Fruit fly (Drosophila melanogaster): ENCODE measurements around the gene CG17270.

CG17270 gene

DNA sequence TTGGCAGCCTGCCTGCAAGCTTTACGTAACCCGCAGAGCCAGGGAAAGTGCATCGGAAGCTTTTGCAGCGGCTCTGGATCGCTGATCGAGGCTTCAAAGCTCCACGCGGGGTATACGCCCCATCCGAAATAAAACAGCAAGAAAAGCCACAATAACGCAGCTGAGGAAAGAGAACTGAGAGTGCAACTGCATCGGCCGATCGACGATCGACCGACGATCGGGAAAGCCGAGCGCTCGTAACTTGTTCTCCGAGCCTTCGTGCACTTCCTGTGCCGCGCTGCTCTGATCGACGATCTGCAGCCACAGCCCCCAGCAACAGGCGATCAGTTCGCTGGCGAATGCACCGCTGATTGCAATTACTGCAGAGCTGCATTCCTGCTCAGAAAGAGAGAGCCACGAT, 38.8 kb downstream of the CG17270 start (continued):
- TF ChIP-seq CG16779 (tag; optimal IDR thresholded peaks at IDR 0.05) (peak; percentile 76), Eip75B (GFP tag; optimal IDR thresholded peaks at IDR 0.05) (peak; percentile 61), eg (GFP tag; IDR thresholded peaks at IDR 0.05) (peak; percentile 79; the same call in 2 of the 3 replicates), Hr4 (GFP tag; optimal IDR thresholded peaks at IDR 0.05) (no peak), svp (GFP tag) (peak; percentile 91), CG34406 (GFP tag; optimal IDR thresholded peaks at IDR 0.05) (peak; percentile 49), Hr39 (GFP tag; optimal IDR thresholded peaks at IDR 0.05) (no peak), Lpt (GFP tag; optimal IDR thresholded peaks at IDR 0.05) (peak; percentile 66), CG10669 (GFP tag; optimal IDR thresholded peaks at IDR 0.05) (peak; percentile 44), Sox14 (GFP tag; optimal IDR thresholded peaks at IDR 0.05) (peak; percentile 20), CG3919 (GFP tag; optimal IDR thresholded peaks at IDR 0.05) (peak; percentile 78), Sox102F (GFP tag; optimal IDR thresholded peaks at IDR 0.05) (peak; percentile 72), spab (GFP tag; optimal IDR thresholded peaks at IDR 0.05) (peak; percentile 67), Ets96B (tag; optimal IDR thresholded peaks at IDR 0.05) (peak; percentile 47), CG31627 (GFP tag; optimal IDR thresholded peaks at IDR 0.05) (no peak), CG1621 (tag; optimal IDR thresholded peaks at IDR 0.05) (peak; percentile 62), achi (GFP tag; optimal IDR thresholded peaks at IDR 0.05) (peak; percentile 46), CG32006 (GFP tag; optimal IDR thresholded peaks at IDR 0.05) (peak; percentile 0), net (GFP tag; optimal IDR thresholded peaks at IDR 0.05) (peak; percentile 65)

dm6 chr3R:20779545-20779944, 39.2 kb downstream of the CG17270 start:
- TF ChIP-seq CG10631 (GFP tag; optimal IDR thresholded peaks at IDR 0.05) (no peak), CG15336 (GFP tag; IDR thresholded peaks at IDR 0.05) (no peak), Eip78C (GFP tag) (no peak), CG9139 (GFP tag; optimal IDR thresholded peaks at IDR 0.05) (no peak), Smox (GFP tag; optimal IDR thresholded peaks at IDR 0.05) (no peak), CG7368 (GFP tag; optimal IDR thresholded peaks at IDR 0.05) (no peak), dac (GFP tag; optimal IDR thresholded peaks at IDR 0.05) (no peak), fd85E (GFP tag; optimal IDR thresholded peaks at IDR 0.05) (no peak), eg (GFP tag; IDR thresholded peaks at IDR 0.05) (no peak), spab (GFP tag; optimal IDR thresholded peaks at IDR 0.05) (no peak), CG3919 (GFP tag; optimal IDR thresholded peaks at IDR 0.05) (no peak), CG11762 (GFP tag; optimal IDR thresholded peaks at IDR 0.05; ENCODE audit: insufficient read depth) (no peak), pdm3 (GFP tag; optimal IDR thresholded peaks at IDR 0.05) (no peak)

- TF ChIP-seq Eip78C (GFP tag) (peak; percentile 94), Ets96B (tag; optimal IDR thresholded peaks at IDR 0.05) (peak; percentile 95), eg (GFP tag; IDR thresholded peaks at IDR 0.05) (peak; percentile 98), Met (GFP tag; optimal IDR thresholded peaks at IDR 0.05) (peak; percentile 71), CG1621 (tag; optimal IDR thresholded peaks at IDR 0.05) (peak; percentile 94), CG8119 (GFP tag; IDR thresholded peaks at IDR 0.05) (peak; percentile 98), salr (GFP tag; optimal IDR thresholded peaks at IDR 0.05) (peak; percentile 58 to 74), CG9139 (GFP tag; optimal IDR thresholded peaks at IDR 0.05) (peak; percentile 98), cyc (GFP tag; optimal IDR thresholded peaks at IDR 0.05) (peak; percentile 17), acj6 (GFP tag; optimal IDR thresholded peaks at IDR 0.05) (peak; percentile 16), CG10669 (GFP tag; optimal IDR thresholded peaks at IDR 0.05) (peak; percentile 88), dsx (GFP tag; optimal IDR thresholded peaks at IDR 0.05; ENCODE audit: poor library complexity, severe bottlenecking) (peak; percentile 94), Sox15 (GFP tag; optimal IDR thresholded peaks at IDR 0.05) (no peak), ss (GFP tag; optimal IDR thresholded peaks at IDR 0.05) (peak; percentile 99), CG6854 (GFP tag; optimal IDR thresholded peaks at IDR 0.05) (peak; percentile 97), CG15336 (GFP tag; IDR thresholded peaks at IDR 0.05) (peak; percentile 98), CG6792 (GFP tag; optimal IDR thresholded peaks at IDR 0.05) (peak; percentile 80), Hr4 (GFP tag; optimal IDR thresholded peaks at IDR 0.05) (peak; percentile 52), Hr39 (GFP tag; optimal IDR thresholded peaks at IDR 0.05) (no peak), CG3032 (tag; optimal IDR thresholded peaks at IDR 0.05) (peak; percentile 87), CG11294 (GFP tag; IDR thresholded peaks at IDR 0.05) (peak; percentile 89), fkh (GFP tag; optimal IDR thresholded peaks at IDR 0.05) (no peak), CG31627 (GFP tag; optimal IDR thresholded peaks at IDR 0.05) (no peak), CG7368 (GFP tag; optimal IDR thresholded peaks at IDR 0.05) (peak; percentile 88), Blimp-1 (GFP tag; optimal IDR thresholded peaks at IDR 0.05) (peak; percentile 73), Eip75B (GFP tag; optimal IDR thresholded peaks at IDR 0.05) (peak; percentile 84), CG6808 (GFP tag; optimal IDR thresholded peaks at IDR 0.05) (peak; percentile 95), CG6163 (GFP tag; IDR thresholded peaks at IDR 0.05) (peak; percentile 99), CG11902 (GFP tag; optimal IDR thresholded peaks at IDR 0.05) (no peak), pdm3 (GFP tag; optimal IDR thresholded peaks at IDR 0.05) (peak; percentile 70)
Observed at dm6 chr3R:20778285-20778926, 40.3 kb downstream of the CG17270 start.
